Worm (Caenorhabditis elegans) whole organism, late embryonic: ENCODE measurements around the gene T28A11.19.

Experiments
- C08G9.2 ChIP-seq: sonication (generic microtip); optimal IDR thresholded peaks from 2 replicates; lab custom pipeline; 2016; ENCODE audit warnings: mild to moderate bottlenecking, missing genetic modification characterization, moderate library complexity, missing compliant biosample characterization
- ceh-14 ChIP-seq: sonication (generic microtip); optimal IDR thresholded peaks from 2 replicates; lab custom pipeline; 2016; ENCODE audit warnings: missing genotype, missing genetic modification characterization, missing compliant biosample characterization
- ceh-9 ChIP-seq: sonication (generic microtip); optimal IDR thresholded peaks from 2 replicates; lab custom pipeline; 2016; ENCODE audit warnings: mild to moderate bottlenecking, missing genetic modification characterization, inconsistent platforms, missing compliant biosample characterization
- elt-2 ChIP-seq: sonication (generic microtip); optimal IDR thresholded peaks from 2 replicates; lab custom pipeline; 2016; ENCODE audit warnings: missing genetic modification reagents, missing genetic modification characterization, missing compliant biosample characterization
- ets-4 ChIP-seq: sonication (generic microtip); optimal IDR thresholded peaks from 2 replicates; lab custom pipeline; 2016; ENCODE audit warnings: missing genetic modification characterization, missing compliant biosample characterization
- mec-3 ChIP-seq: sonication (generic microtip); optimal IDR thresholded peaks from 2 replicates; lab custom pipeline; 2016; ENCODE audit warnings: borderline replicate concordance, missing genetic modification characterization, missing compliant biosample characterization
- sdc-2 ChIP-seq: sonication (generic microtip); optimal IDR thresholded peaks from 2 replicates; lab custom pipeline; 2016; ENCODE audit warnings: missing genotype, missing genetic modification characterization, missing compliant biosample characterization
- tbx-2 ChIP-seq: sonication (generic microtip); optimal IDR thresholded peaks from 2 replicates; lab custom pipeline; 2016; ENCODE audit warnings: missing genetic modification characterization, missing compliant biosample characterization

DNA sequence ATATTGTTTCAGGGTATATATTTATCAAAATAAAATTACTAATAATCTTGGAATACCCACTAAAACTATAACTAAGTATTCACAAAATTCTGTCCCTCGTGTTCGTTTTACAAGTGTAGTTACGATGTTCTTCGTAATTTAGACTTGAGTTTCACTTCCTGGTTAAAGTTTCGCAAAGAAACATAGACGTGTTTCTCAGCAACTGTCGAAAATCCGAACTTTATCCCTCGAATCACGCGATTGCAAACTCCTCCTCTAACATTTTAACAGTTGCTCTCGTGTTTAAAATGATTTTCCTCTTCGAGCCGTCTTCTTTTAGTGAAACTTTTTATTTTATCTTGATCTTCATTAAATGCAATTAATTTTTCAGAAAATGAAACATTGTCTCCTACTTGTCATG lies 10.7 kb upstream of the T28A11.19 start, which contains the start of gene T28A11.2:
- TF ChIP-seq C08G9.2 (tag; lab: Kevin White, UChicago): no peak
- no peak for TF ChIP-seq ceh-9 (tag; lab: Kevin White, UChicago)
- no peak for TF ChIP-seq mec-3
- TF ChIP-seq elt-2: no peak
- TF ChIP-seq ets-4: no peak
- no peak for TF ChIP-seq ceh-14 (tag; lab: Kevin White, UChicago)
- TF ChIP-seq tbx-2 (tag; lab: Kevin White, UChicago): no peak
- no peak for TF ChIP-seq sdc-2 (tag; lab: Kevin White, UChicago)
